Worm (Caenorhabditis elegans): ENCODE data around the gene C14A6.5.

The C14A6.5 gene

DNA sequence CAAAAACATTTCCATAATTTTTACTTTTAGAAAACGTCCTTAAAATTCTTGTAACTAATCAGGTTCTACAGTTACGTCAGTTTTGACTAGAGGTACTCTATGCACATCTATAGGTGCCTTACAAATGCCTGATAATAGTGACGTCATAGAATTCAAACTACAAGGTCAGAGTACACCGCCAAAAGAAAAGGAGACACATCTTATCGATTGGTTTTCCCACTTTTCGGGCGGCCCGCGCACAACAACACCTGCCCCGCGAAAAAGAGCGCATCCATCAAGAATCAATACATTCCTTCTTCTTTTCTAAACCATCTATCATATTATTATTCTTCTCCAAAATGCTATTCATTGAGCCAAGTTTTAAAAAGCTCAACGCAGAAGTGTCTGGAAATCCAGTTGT lies 15.0 kb upstream of the C14A6.5 start, which contains the start of gene C31G12.1:
Gene C31G12.1, plus strand, starts transcription at position 301 of the 400 bp plus-strand sequence.
- TF ChIP-seq nhr-120 (GFP tag; IDR thresholded peaks at IDR 0.05), result no peak
- no peak for TF ChIP-seq nfyb-1 (GFP tag; IDR thresholded peaks at IDR 0.05)
- TF ChIP-seq Y53F4B.3 (GFP tag; IDR thresholded peaks at IDR 0.05), result no peak
- no peak for TF ChIP-seq ztf-22 (GFP tag; optimal IDR thresholded peaks at IDR 0.05)

DNA sequence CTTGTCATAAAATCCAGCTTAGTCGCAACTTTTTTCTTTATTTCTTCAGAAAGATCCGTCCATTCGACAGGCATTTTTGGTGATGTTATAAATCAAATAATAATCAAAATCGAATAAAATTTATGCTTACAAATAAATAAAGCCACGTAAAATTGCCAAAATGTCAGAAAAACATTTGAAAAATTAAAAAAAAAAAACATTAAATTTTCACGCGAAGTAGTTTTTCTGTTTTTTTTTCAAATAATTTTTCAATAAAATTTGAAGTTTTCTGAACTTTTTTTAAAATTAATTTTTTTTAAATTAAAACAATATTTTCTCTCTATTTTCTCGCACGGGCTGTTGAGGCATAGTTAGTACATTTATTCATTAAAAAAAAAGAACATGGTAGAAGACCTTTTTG lies 14.0 kb upstream of the C14A6.5 start, which contains the start of gene C31G12.4:
Gene C31G12.4, minus strand, starts transcription at position 101 of the 400 bp plus-strand sequence.
- no peak for TF ChIP-seq ceh-27 (GFP tag; optimal IDR thresholded peaks at IDR 0.05)
- TF ChIP-seq ztf-26 (tag; optimal IDR thresholded peaks at IDR 0.05), result no peak
- no peak for TF ChIP-seq sdz-38 (tag; optimal IDR thresholded peaks at IDR 0.05)

DNA sequence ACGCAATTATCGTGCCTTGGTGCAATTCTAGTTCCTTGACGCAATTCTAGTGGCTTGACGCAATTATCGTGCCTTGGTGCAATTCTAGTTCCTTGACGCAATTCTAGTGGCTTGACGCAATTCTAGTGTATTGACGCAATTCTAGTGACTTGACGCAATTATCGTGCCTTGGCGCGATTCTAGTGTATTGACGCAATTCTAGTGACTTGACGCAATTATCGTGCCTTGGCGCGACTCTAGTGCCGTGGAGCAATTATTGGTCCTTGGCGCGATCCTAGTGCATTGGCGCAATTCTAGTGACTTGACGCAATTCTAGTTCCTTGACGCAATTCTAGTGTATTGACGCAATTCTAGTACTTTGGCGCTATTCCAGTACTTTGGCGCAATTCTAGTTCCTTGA lies 10.3 kb upstream of the C14A6.5 start:
- peak; percentile 64; the same call in 1 of the 2 replicates for TF ChIP-seq aptf-3 (GFP tag; IDR thresholded peaks at IDR 0.05)
- TF ChIP-seq lin-26 (GFP tag; IDR thresholded peaks at IDR 0.05), result 0 out of 2 replicates have a peak, but pooled peaks have one; percentile 46
- 0 out of 2 replicates have a peak, but pooled peaks have one; percentile 33 for TF ChIP-seq egl-44 (GFP tag; IDR thresholded peaks at IDR 0.05)
- 0 out of 2 replicates have a peak, but pooled peaks have one; percentile 27 for TF ChIP-seq dox-1 (GFP tag; IDR thresholded peaks at IDR 0.05)
- TF ChIP-seq nhr-120 (GFP tag; IDR thresholded peaks at IDR 0.05), result 0 out of 2 replicates have a peak, but pooled peaks have one; percentile 69

DNA sequence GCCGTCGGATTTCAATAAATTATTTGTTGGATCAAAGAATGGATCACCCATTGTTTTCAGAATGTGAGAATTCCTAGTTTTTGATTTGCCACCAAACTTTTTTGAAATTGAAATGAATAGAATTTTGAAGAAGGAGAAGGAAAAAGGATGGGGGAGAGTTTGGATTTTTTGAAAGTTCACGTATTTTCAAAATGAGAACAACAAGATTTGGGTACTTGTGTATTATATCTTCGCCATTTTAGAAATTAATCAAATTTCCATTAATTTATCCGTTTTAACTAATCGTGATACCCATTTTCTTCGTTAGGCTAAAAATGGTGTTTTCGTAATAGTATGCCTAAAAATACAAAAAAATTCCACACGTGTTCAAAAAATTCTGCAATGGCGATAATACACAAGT lies 6.9 kb upstream of the C14A6.5 start, which contains the start of gene C14A6.8:
Gene C14A6.8, minus strand, starts transcription at position 101 of the 400 bp plus-strand sequence.
- TF ChIP-seq lin-35 (GFP tag; optimal IDR thresholded peaks at IDR 0.05) (no peak), aptf-3 (GFP tag; IDR thresholded peaks at IDR 0.05) (no peak), snpc-4 (GFP tag; optimal IDR thresholded peaks at IDR 0.05) (no peak), snpc-4 (tag; optimal IDR thresholded peaks at IDR 0.05) (no peak), F10E7.11 (tag; optimal IDR thresholded peaks at IDR 0.05) (no peak), K12H6.12 (tag; optimal IDR thresholded peaks at IDR 0.05) (no peak), ama-1 (optimal IDR thresholded peaks at IDR 0.05) (no peak), ama-1 (GFP tag; optimal IDR thresholded peaks at IDR 0.05) (no peak), B0261.1 (tag; optimal IDR thresholded peaks at IDR 0.05) (no peak), F52B5.7 (tag; optimal IDR thresholded peaks at IDR 0.05) (no peak), unc-62 (GFP tag; optimal IDR thresholded peaks at IDR 0.05) (no peak), T07F8.4 (tag; optimal IDR thresholded peaks at IDR 0.05) (no peak), tbx-9 (tag; optimal IDR thresholded peaks at IDR 0.05; ENCODE audit: borderline replicate concordance) (no peak), snpc-1.1 (tag; optimal IDR thresholded peaks at IDR 0.05; ENCODE audit: insufficient read depth) (no peak), Y95B8A.8 (GFP tag; IDR thresholded peaks at IDR 0.05) (no peak), sea-2 (GFP tag; IDR thresholded peaks at IDR 0.05) (no peak), lag-1 (GFP tag; IDR thresholded peaks at IDR 0.05) (no peak), ceh-100 (GFP tag; IDR thresholded peaks at IDR 0.05) (no peak), B0035.1 (tag; optimal IDR thresholded peaks at IDR 0.05) (no peak), repo-1 (tag; optimal IDR thresholded peaks at IDR 0.05) (no peak)

DNA sequence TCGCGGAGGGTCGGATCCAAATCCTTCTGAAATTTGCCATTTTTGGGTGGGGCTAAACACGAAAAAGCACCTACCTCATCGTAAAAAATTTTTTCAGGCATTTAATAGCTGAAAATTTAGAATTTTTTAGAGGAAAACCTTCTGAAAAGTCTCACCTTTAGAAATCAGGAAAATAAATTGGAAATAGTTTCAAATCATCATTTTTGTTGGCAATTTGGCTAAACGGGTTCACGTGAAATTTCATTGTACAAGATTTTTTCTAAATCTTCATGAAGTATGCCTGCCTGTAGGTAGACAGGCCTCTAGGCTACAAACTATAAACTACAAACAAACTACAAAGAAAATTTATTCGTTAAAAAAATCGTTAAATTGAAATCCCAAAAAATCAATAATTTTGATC lies 3.6 kb upstream of the C14A6.5 start, which contains the start of gene C14A6.7:
Gene C14A6.7, minus strand, starts transcription at position 101 of the 400 bp plus-strand sequence.
- TF ChIP-seq lir-1 (GFP tag; conservative IDR thresholded peaks at IDR 0.05), result no peak
- no peak for TF ChIP-seq attf-5 (GFP tag; optimal IDR thresholded peaks at IDR 0.05)
- no peak for TF ChIP-seq lin-26 (GFP tag; IDR thresholded peaks at IDR 0.05)
- TF ChIP-seq dox-1 (GFP tag; IDR thresholded peaks at IDR 0.05), result no peak
- TF ChIP-seq ceh-100 (GFP tag; IDR thresholded peaks at IDR 0.05), result no peak
- TF ChIP-seq egrh-3 (GFP tag; IDR thresholded peaks at IDR 0.05), result no peak
- no peak for TF ChIP-seq C06A6.2 (GFP tag; conservative IDR thresholded peaks at IDR 0.05)
- TF ChIP-seq sdz-38 (tag; optimal IDR thresholded peaks at IDR 0.05), result no peak
